Fruit fly (Drosophila melanogaster): ENCODE results near the gene Sgs8.

DNA sequence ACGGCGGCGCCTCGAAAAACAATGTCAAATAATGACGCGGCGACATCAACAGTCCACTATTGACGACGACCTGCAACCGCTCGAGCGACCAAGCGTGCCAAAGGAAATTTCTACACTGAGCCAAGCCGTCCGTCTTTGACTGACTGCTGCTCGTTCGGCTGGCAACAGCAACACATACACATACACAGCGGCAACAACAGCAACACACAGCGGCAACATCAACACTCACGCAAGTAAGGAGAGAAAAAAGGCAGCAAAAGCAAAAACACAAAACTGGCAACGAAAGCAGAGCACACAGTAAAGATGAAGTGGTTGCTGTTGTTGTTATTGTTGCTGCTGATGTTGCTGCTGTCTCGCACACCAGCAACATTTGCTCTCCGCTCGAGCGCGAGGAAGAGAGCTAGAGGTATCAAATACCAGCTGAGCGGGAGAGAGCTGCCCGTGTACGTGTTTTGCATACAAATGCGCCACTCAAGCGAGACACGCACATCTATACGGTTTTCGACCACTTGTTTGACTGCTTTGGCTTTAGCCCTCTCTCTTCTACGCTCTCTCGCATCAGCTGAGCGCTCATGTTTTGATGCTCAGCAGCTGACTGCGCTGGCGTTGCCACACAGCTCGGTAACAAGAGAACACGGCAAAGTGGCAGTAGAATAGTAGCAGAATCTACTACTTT is 43.9 kb upstream of the Sgs8 start:
- TF ChIP-seq pan (optimal IDR thresholded peaks at IDR 0.05): no peak
- peak in 1 of 2 experiments; percentile 36 for TF ChIP-seq pan (GFP tag; optimal IDR thresholded peaks at IDR 0.05 in 1 of 2, IDR thresholded peaks at IDR 0.05 in 1 of 2)
- no peak for TF ChIP-seq ab (GFP tag; optimal IDR thresholded peaks at IDR 0.05)
- no peak for TF ChIP-seq CG7786 (GFP tag; optimal IDR thresholded peaks at IDR 0.05)
- TF ChIP-seq Gug (GFP tag; IDR thresholded peaks at IDR 0.05): no peak
- TF ChIP-seq CG13624 (GFP tag; optimal IDR thresholded peaks at IDR 0.05): peak; percentile 40
- peak; percentile 21 for TF ChIP-seq Dek (tag; optimal IDR thresholded peaks at IDR 0.05)
- peak; percentile 50 for TF ChIP-seq CG9727 (GFP tag; optimal IDR thresholded peaks at IDR 0.05)
